Worm (Caenorhabditis elegans) whole organism, L1 larva: ENCODE measurements around the gene Y51H4A.941.

Source experiments
- C04F5.9 ChIP-seq: sonication (generic microtip); optimal IDR thresholded peaks from 2 replicates; lab custom pipeline; 2016; ENCODE audit warnings: missing genetic modification characterization, missing compliant biosample characterization
- alr-1 ChIP-seq: fragments of 200-800 bp; sonication (Bioruptor generic); optimal IDR thresholded peaks from 2 replicates; lab custom pipeline; 2018; ENCODE audit warnings: borderline replicate concordance, mild to moderate bottlenecking, missing genetic modification characterization, missing compliant biosample characterization
- ama-1 ChIP-seq: fragments of 150-350 bp; optimal IDR thresholded peaks from 2 replicates; lab custom pipeline; 2014
- ceh-90 ChIP-seq: sonication (generic microtip); optimal IDR thresholded peaks from 2 replicates; lab custom pipeline; 2016; ENCODE audit warnings: missing genetic modification characterization, missing compliant biosample characterization
- dpl-1 ChIP-seq, 3 experiments: fragments of 150-350 bp in 2 of 3; sonication (generic microtip) in 1 of 3; optimal IDR thresholded peaks; 2 replicates each; lab custom pipeline; 2014 to 2017; ENCODE audit warnings: missing biosample characterization in 3 of 3, missing genetic modification characterization in 3 of 3, missing genetic modification reagents in 3 of 3
- hlh-17 ChIP-seq: fragments of 200-800 bp; sonication (Bioruptor generic); optimal IDR thresholded peaks from 2 replicates; lab custom pipeline; 2018; ENCODE audit warnings: missing genetic modification characterization, mild to moderate bottlenecking, missing compliant biosample characterization, moderate library complexity, borderline replicate concordance
- hlh-4 ChIP-seq: sonication (generic microtip); optimal IDR thresholded peaks from 2 replicates; lab custom pipeline; 2016; ENCODE audit warnings: mild to moderate bottlenecking, missing genetic modification characterization, missing compliant biosample characterization
- hpl-2 ChIP-seq: fragments of 150-350 bp; optimal IDR thresholded peaks from 2 replicates; lab custom pipeline; 2014; ENCODE audit warnings: missing biosample characterization, missing genetic modification reagents, missing genetic modification characterization
- irx-1 ChIP-seq: sonication (generic microtip); optimal IDR thresholded peaks from 2 replicates; lab custom pipeline; 2016; ENCODE audit warnings: missing genetic modification characterization, missing compliant biosample characterization
- isw-1 ChIP-seq: fragments of 200-800 bp; sonication (Bioruptor generic); IDR thresholded peaks from 2 replicates; pipeline ENCODE4 v1.3.6; 2022; ENCODE audit warnings: missing genetic modification characterization, missing compliant biosample characterization
- jun-1 ChIP-seq: fragments of 150-350 bp; optimal IDR thresholded peaks from 2 replicates; lab custom pipeline; 2014; ENCODE audit warnings: missing biosample characterization, missing genetic modification reagents, missing genetic modification characterization
- lin-14 ChIP-seq: fragments of 200-800 bp; sonication (Bioruptor generic); optimal IDR thresholded peaks from 2 replicates; lab custom pipeline; 2018; ENCODE audit warnings: mild to moderate bottlenecking, missing genetic modification characterization, moderate library complexity, missing compliant biosample characterization
- lin-35 ChIP-seq, 2 experiments: fragments of 150-350 bp; optimal IDR thresholded peaks; 2 replicates each; lab custom pipeline; 2014; ENCODE audit warnings: missing biosample characterization in 2 of 2, missing genetic modification characterization in 2 of 2, missing genetic modification reagents in 2 of 2
- lin-39 ChIP-seq: fragments of 150-350 bp; optimal IDR thresholded peaks from 2 replicates; lab custom pipeline; 2014; ENCODE audit warnings: missing biosample characterization, missing genetic modification reagents, missing genetic modification characterization
- lir-3 ChIP-seq: sonication (generic microtip); optimal IDR thresholded peaks from 2 replicates; lab custom pipeline; 2016; ENCODE audit warnings: mild to moderate bottlenecking, missing genetic modification characterization, moderate library complexity, missing compliant biosample characterization; ENCODE audit not compliant: poor library complexity
- lsy-2 ChIP-seq, 2 experiments: fragments of 150-350 bp; optimal IDR thresholded peaks; 2 replicates each; lab custom pipeline; 2014; ENCODE audit warnings: missing biosample characterization in 2 of 2, missing genetic modification characterization in 2 of 2
- mab-9 ChIP-seq: fragments of 200-800 bp; sonication (Bioruptor generic); IDR thresholded peaks from 2 replicates; pipeline ENCODE4 v1.3.6; 2022; ENCODE audit warnings: missing genetic modification reagents, missing genetic modification characterization, missing compliant biosample characterization
- mep-1 ChIP-seq: fragments of 150-350 bp; optimal IDR thresholded peaks from 2 replicates; lab custom pipeline; 2014; ENCODE audit warnings: missing biosample characterization, missing genetic modification characterization
- nhr-11 ChIP-seq: fragments of 150-350 bp; optimal IDR thresholded peaks from 2 replicates; lab custom pipeline; 2014; ENCODE audit warnings: missing biosample characterization, missing genetic modification characterization
- nhr-12 ChIP-seq: sonication (generic microtip); optimal IDR thresholded peaks from 2 replicates; lab custom pipeline; 2017; ENCODE audit warnings: missing biosample characterization, missing genetic modification characterization
- nhr-237 ChIP-seq: fragments of 150-350 bp; optimal IDR thresholded peaks from 2 replicates; lab custom pipeline; 2014; ENCODE audit warnings: missing biosample characterization, missing genetic modification characterization
- nhr-28 ChIP-seq: fragments of 150-350 bp; optimal IDR thresholded peaks from 2 replicates; lab custom pipeline; 2014; ENCODE audit warnings: missing biosample characterization, missing genetic modification characterization
- nhr-47 ChIP-seq: sonication (generic microtip); optimal IDR thresholded peaks from 2 replicates; lab custom pipeline; 2016; ENCODE audit warnings: mild to moderate bottlenecking, missing genetic modification characterization, moderate library complexity, missing compliant biosample characterization
- nhr-76 ChIP-seq: sonication (generic microtip); optimal IDR thresholded peaks from 2 replicates; lab custom pipeline; 2017; ENCODE audit warnings: missing biosample characterization, missing genetic modification characterization
- nhr-77 ChIP-seq: fragments of 150-350 bp; optimal IDR thresholded peaks from 2 replicates; lab custom pipeline; 2014; ENCODE audit warnings: missing biosample characterization, missing genetic modification characterization
- nhr-84 ChIP-seq: sonication (generic microtip); optimal IDR thresholded peaks from 2 replicates; lab custom pipeline; 2017; ENCODE audit warnings: missing biosample characterization, missing genetic modification characterization
- pax-3 ChIP-seq: fragments of 200-800 bp; sonication (Bioruptor generic); optimal IDR thresholded peaks from 2 replicates; lab custom pipeline; 2018; ENCODE audit warnings: mild to moderate bottlenecking, missing genetic modification characterization, moderate library complexity, missing compliant biosample characterization
- pqm-1 ChIP-seq: sonication (generic microtip); optimal IDR thresholded peaks from 3 replicates; lab custom pipeline; 2017; ENCODE audit warnings: missing biosample characterization, missing genetic modification characterization
- snu-23 ChIP-seq: sonication (generic microtip); optimal IDR thresholded peaks from 2 replicates; lab custom pipeline; 2016; ENCODE audit warnings: missing genetic modification characterization, missing compliant biosample characterization
- sox-4 ChIP-seq: sonication (generic microtip); optimal IDR thresholded peaks from 2 replicates; lab custom pipeline; 2016; ENCODE audit warnings: missing genetic modification characterization, missing compliant biosample characterization
- sptf-1 ChIP-seq: fragments of 150-350 bp; optimal IDR thresholded peaks from 2 replicates; lab custom pipeline; 2014; ENCODE audit warnings: missing biosample characterization, missing genetic modification characterization
- unc-130 ChIP-seq: fragments of 150-350 bp; optimal IDR thresholded peaks from 2 replicates; lab custom pipeline; 2017; ENCODE audit warnings: missing biosample characterization, missing genetic modification characterization, inconsistent platforms
- unc-30 ChIP-seq: sonication (generic microtip); optimal IDR thresholded peaks from 2 replicates; lab custom pipeline; 2017; ENCODE audit warnings: missing biosample characterization, missing genetic modification characterization
- unc-62 ChIP-seq: fragments of 150-350 bp; optimal IDR thresholded peaks from 2 replicates; lab custom pipeline; 2014; ENCODE audit warnings: missing biosample characterization, missing genetic modification reagents, missing genetic modification characterization
- unc-86 ChIP-seq: sonication (generic microtip); optimal IDR thresholded peaks from 2 replicates; lab custom pipeline; 2016; ENCODE audit warnings: missing genetic modification characterization, missing compliant biosample characterization
- unc-98 ChIP-seq: fragments of 200-800 bp; sonication (Bioruptor generic); IDR thresholded peaks from 2 replicates; pipeline ENCODE4 v1.3.6; 2022; ENCODE audit warnings: missing genetic modification characterization, missing compliant biosample characterization
- xbp-1 ChIP-seq: sonication (generic microtip); optimal IDR thresholded peaks from 2 replicates; lab custom pipeline; 2016; ENCODE audit warnings: missing genetic modification characterization, missing compliant biosample characterization
- zip-4 ChIP-seq: fragments of 200-800 bp; sonication (Bioruptor generic); optimal IDR thresholded peaks from 2 replicates; lab custom pipeline; 2018; ENCODE audit warnings: mild to moderate bottlenecking, missing genetic modification characterization, moderate library complexity, missing compliant biosample characterization
- ztf-11 ChIP-seq, 2 experiments: sonication (generic microtip); optimal IDR thresholded peaks; 2 replicates each; lab custom pipeline; 2016 to 2017; ENCODE audit warnings: missing genetic modification characterization in 2 of 2, missing biosample characterization in 1 of 2, missing compliant biosample characterization in 1 of 2
- ztf-4 ChIP-seq: fragments of 150-350 bp; optimal IDR thresholded peaks from 2 replicates; lab custom pipeline; 2014; ENCODE audit warnings: missing biosample characterization, missing genetic modification characterization

Gene Y51H4A.941

DNA sequence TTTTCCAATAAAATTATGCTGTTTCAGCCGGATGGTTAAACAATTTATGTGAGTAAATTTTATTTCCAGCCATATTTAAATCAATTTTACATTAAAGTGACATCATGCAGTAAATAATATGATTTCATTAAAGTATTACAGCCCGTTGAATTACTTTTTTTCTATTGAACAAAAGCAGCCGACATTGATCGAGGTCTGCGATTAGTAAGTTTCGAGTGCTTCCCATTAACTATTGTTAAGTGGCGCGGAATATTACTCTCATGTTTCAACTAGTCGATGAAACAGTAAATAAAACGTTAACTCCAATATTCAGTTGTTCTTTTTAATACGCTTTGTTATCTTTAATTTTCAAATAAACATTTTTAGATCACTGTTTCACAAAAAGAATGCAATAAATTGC is 24.2 kb upstream of the Y51H4A.941 start:
- TF ChIP-seq C04F5.9 (tag; lab: Kevin White, UChicago) = no peak
- no peak for TF ChIP-seq dpl-1 (GFP tag; optimal IDR thresholded peaks at IDR 0.05; lab: Kevin White, UChicago)
- no peak for TF ChIP-seq unc-62 (GFP tag; lab: Kevin White, UChicago)
- no peak for TF ChIP-seq isw-1 (GFP tag; lab: Robert Waterston, UW)
- no peak for TF ChIP-seq nhr-237
- no peak for TF ChIP-seq hlh-17 (GFP tag; lab: Kevin White, UChicago)
- TF ChIP-seq unc-130 = no peak
- no peak for TF ChIP-seq nhr-12 (tag; lab: Kevin White, UChicago)
- TF ChIP-seq unc-86 = no peak
- no peak for TF ChIP-seq nhr-11 (tag; lab: Kevin White, UChicago)
- TF ChIP-seq snu-23 (GFP tag; lab: Kevin White, UChicago) = no peak
- TF ChIP-seq, all 84 proteins: peak for 0

DNA sequence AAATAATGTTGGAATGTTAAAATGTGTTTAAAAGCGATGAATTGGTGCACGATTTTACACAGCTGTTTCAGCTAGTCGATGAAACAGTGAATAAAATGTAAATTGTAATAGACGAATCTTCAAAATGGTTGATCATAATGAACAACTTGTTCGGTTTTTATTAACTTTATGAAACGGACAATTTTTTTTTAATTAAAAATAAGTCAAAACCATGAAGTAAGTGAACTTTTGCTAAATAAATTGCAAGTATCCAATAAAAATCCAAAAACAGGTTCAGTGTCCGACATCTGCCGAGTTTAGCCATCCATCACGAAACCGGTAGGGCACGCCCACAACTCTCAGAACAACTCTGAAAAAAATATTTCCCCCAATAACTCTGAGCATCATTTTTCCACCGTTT is 15.8 kb upstream of the Y51H4A.941 start:
- TF ChIP-seq lsy-2 (tag; optimal IDR thresholded peaks at IDR 0.05; lab: Kevin White, UChicago) = no peak
- TF ChIP-seq pqm-1 (tag; lab: Kevin White, UChicago) = no peak
- TF ChIP-seq nhr-84 (tag; lab: Kevin White, UChicago) = no peak
- no peak for TF ChIP-seq lin-14
- TF ChIP-seq sox-4 (tag; lab: Kevin White, UChicago) = no peak
- no peak for TF ChIP-seq ztf-4 (tag; lab: Kevin White, UChicago)
- no peak for TF ChIP-seq jun-1 (tag; lab: Kevin White, UChicago)
- TF ChIP-seq ztf-11 (tag; optimal IDR thresholded peaks at IDR 0.05; lab: Kevin White, UChicago) = no peak
- TF ChIP-seq unc-30 (tag; lab: Kevin White, UChicago) = no peak
- TF ChIP-seq nhr-12 (tag; lab: Kevin White, UChicago) = no peak
- TF ChIP-seq ceh-90 (tag; lab: Kevin White, UChicago) = no peak
- TF ChIP-seq isw-1 (GFP tag; lab: Robert Waterston, UW) = no peak
- no peak for TF ChIP-seq irx-1 (tag; lab: Kevin White, UChicago)
- TF ChIP-seq lin-39 (tag; lab: Kevin White, UChicago) = no peak
- no peak for TF ChIP-seq hlh-4 (tag; lab: Kevin White, UChicago)
- no peak for TF ChIP-seq nhr-77

DNA sequence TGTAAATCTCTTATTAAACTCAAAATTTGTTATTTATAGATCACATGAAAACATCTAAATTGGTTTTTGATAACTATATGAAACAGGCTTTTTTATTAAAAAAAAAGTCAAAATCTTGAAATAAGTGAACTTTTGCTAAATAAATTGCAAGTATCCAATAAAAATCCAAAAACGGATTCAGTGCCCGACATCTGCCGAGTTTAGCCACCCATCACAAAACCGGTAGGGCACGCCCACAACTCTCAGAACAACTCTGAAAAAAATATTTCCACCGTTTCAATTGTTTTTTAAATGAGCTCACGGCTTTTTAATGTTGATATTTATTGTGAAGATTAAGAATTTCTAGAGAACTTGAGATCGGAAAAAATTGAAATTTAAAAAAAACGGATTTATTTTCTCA is 15.2 kb upstream of the Y51H4A.941 start:
- TF ChIP-seq unc-98 (GFP tag; lab: Robert Waterston, UW) (no peak), mep-1 (no peak), hlh-4 (tag; lab: Kevin White, UChicago) (no peak), nhr-76 (no peak)
- TF ChIP-seq, all 84 proteins: peak for 0

DNA sequence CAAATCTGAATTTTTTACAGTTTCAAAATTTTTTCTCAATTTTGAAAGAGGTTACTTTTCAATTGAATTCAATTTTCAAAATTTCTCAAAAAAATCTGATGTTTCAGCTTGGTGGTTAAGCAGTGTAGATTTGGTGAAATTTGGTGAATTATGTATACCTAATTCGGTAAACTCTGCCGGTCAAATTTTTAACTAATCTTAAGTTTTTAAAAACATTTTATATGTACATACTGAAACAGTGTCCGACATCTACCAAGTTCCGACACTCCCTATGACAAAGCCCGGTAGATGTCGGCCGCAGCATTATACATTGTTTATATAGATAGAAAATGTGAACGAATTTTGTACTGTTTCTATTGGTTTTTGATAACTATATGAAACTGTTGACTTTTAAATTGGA is 12.5 kb upstream of the Y51H4A.941 start:
- TF ChIP-seq nhr-28 (no peak), nhr-47 (no peak), lir-3 (tag; lab: Kevin White, UChicago) (no peak), ceh-90 (tag; lab: Kevin White, UChicago) (no peak), hpl-2 (GFP tag; lab: Kevin White, UChicago) (no peak), lin-39 (tag; lab: Kevin White, UChicago) (no peak), unc-62 (GFP tag; lab: Kevin White, UChicago) (no peak), xbp-1 (tag; lab: Kevin White, UChicago) (no peak), ama-1 (no peak), alr-1 (no peak), sptf-1 (tag; lab: Kevin White, UChicago) (no peak), sox-4 (tag; lab: Kevin White, UChicago) (no peak), pax-3 (tag; lab: Kevin White, UChicago) (no peak), C04F5.9 (tag; lab: Kevin White, UChicago) (no peak), dpl-1 (GFP tag; optimal IDR thresholded peaks at IDR 0.05; lab: Kevin White, UChicago) (no peak), zip-4 (GFP tag; lab: Kevin White, UChicago) (no peak), mep-1 (no peak), lin-35 (GFP tag; optimal IDR thresholded peaks at IDR 0.05; lab: Kevin White, UChicago) (no peak), mab-9 (GFP tag; lab: Robert Waterston, UW) (no peak)
